Worm (Caenorhabditis elegans) whole organism, mixed stage, embryonic: ENCODE measurements around the gene srx-112.

ENCODE experiments used
- ces-1 ChIP-seq: fragments of 150-350 bp; optimal IDR thresholded peaks from 2 replicates; lab custom pipeline; 2014; ENCODE audit warnings: missing biosample characterization, missing genetic modification reagents, missing genetic modification characterization
- lin-13 ChIP-seq: fragments of 150-350 bp; optimal IDR thresholded peaks from 2 replicates; lab custom pipeline; 2014; ENCODE audit warnings: missing biosample characterization, missing genetic modification characterization
- mab-5 ChIP-seq: fragments of 150-350 bp; optimal IDR thresholded peaks from 2 replicates; lab custom pipeline; 2014; ENCODE audit warnings: missing biosample characterization, missing genetic modification characterization
- mep-1 ChIP-seq: fragments of 150-350 bp; optimal IDR thresholded peaks from 2 replicates; lab custom pipeline; 2017; ENCODE audit warnings: missing biosample characterization, missing genetic modification reagents, missing genetic modification characterization, inconsistent platforms
- nhr-28 ChIP-seq: fragments of 150-350 bp; optimal IDR thresholded peaks from 2 replicates; lab custom pipeline; 2014; ENCODE audit warnings: missing biosample characterization, missing genetic modification characterization
- nhr-76 ChIP-seq: sonication (generic microtip); optimal IDR thresholded peaks from 2 replicates; lab custom pipeline; 2017; ENCODE audit warnings: missing biosample characterization, missing genetic modification characterization
- pha-4 ChIP-seq: fragments of 150-350 bp; optimal IDR thresholded peaks from 2 replicates; lab custom pipeline; 2018; ENCODE audit warnings: missing biosample characterization, missing genetic modification reagents, missing genetic modification characterization

- TF ChIP-seq mep-1 (tag; lab: Kevin White, UChicago) (no peak), ces-1 (GFP tag; lab: Kevin White, UChicago) (no peak), lin-13 (tag; lab: Kevin White, UChicago) (no peak), mab-5 (tag; lab: Kevin White, UChicago) (no peak), nhr-76 (tag; lab: Kevin White, UChicago) (no peak), pha-4 (tag; lab: Kevin White, UChicago) (no peak), nhr-28 (tag; lab: Kevin White, UChicago) (no peak)
Measured at ce11 chrII:3724175-3724715, 40.1 kb downstream of the srx-112 start, which contains the start of gene C46E10.1.
